Worm (Caenorhabditis elegans) whole organism, L2 larva: ENCODE measurements around the gene ZK856.4.

Source experiments
- fos-1 ChIP-seq: fragments of 150-350 bp; optimal IDR thresholded peaks from 2 replicates; lab custom pipeline; 2014; ENCODE audit warnings: missing biosample characterization, missing genetic modification characterization
- nhr-11 ChIP-seq: fragments of 150-350 bp; optimal IDR thresholded peaks from 2 replicates; lab custom pipeline; 2014; ENCODE audit warnings: missing biosample characterization, missing genetic modification characterization
- ztf-4 ChIP-seq: fragments of 150-350 bp; optimal IDR thresholded peaks from 2 replicates; lab custom pipeline; 2014; ENCODE audit warnings: missing biosample characterization, missing genetic modification characterization

- TF ChIP-seq nhr-11 (tag; lab: Kevin White, UChicago) (no peak), ztf-4 (tag; lab: Kevin White, UChicago) (no peak), fos-1 (tag; lab: Kevin White, UChicago) (peak; percentile 60)
Observed at ce11 chrV:10224619-10225018, 41.5 kb downstream of the ZK856.4 start.
